Worm (Caenorhabditis elegans): ENCODE measurements around the gene fat-5.

fat-5 gene

DNA sequence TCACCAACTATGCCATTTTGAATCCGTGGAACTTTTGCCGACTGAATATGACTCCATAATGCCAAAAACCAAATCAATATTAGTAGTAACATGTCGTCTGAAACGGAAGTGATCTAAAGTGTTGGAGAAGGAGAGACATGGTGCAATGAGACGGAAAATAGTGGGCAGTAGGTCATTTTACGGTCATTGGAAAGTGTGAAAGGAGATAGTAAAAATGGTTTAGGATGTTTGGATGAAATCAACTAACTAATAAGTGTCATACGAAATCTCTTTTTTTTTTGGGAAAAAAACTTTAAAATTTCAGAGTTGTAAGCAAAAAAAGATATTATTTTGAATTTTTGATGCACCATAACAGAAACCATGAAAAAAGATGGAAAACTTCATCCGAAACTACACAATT is 15.0 kb downstream of the fat-5 start, which contains the start of gene cutl-4:
Gene cutl-4 (minus strand): TSS at position 101 of the 400 bp plus-strand sequence.
- TF ChIP-seq pag-3 (tag; optimal IDR thresholded peaks at IDR 0.05; ENCODE audit: borderline replicate concordance) (no peak), ceh-19 (GFP tag; optimal IDR thresholded peaks at IDR 0.05) (no peak), odd-2 (tag; optimal IDR thresholded peaks at IDR 0.05) (no peak), nhr-232 (tag; optimal IDR thresholded peaks at IDR 0.05) (no peak), elt-4 (tag; optimal IDR thresholded peaks at IDR 0.05) (no peak), madf-2 (tag; optimal IDR thresholded peaks at IDR 0.05) (no peak), ceh-34 (tag; optimal IDR thresholded peaks at IDR 0.05) (no peak)

DNA sequence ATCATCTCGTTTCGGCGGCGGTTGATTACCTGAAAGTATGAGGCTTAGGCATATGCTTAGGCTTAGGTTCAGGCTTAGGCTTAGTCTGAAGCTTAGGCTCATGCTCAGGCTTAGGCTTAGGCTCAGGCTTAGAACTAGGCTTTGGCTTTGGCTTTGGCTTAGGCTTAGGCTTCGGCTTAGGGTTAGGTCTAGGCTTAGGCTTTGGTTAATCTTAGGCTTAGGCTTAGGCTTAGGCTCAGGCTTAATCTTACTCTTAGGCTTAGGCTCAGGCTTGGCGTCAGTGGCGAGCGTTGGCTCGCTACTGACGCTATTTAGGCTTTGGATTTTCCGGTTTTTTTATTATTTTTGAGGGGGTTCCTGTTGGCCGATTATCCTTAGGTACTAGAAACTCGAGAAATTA is 19.0 kb downstream of the fat-5 start:
- TF ChIP-seq dve-1 (tag; optimal IDR thresholded peaks at IDR 0.05): peak; percentile 83
- no peak for TF ChIP-seq ceh-22 (tag; optimal IDR thresholded peaks at IDR 0.05)

DNA sequence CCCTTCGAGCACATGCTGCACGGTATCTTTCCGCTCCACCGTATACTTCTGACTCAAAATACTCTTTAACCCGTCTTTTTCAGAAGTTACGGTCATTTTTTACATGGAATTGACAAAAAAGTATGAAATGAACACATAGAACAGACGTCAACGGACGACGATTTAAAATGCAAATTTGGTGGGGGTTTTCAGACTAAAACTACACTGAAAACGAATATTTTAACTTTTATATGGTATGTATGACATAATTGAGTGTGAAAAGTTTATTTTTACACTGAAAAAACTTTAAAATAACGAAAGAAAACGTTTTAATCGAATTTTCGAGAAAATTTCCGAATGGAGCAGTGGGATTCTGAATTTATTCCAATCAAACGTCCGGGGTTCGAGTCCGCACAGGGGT is 22.2 kb downstream of the fat-5 start, which contains the start of gene twk-36:
Gene twk-36 (minus strand): TSS at position 101 of the 400 bp plus-strand sequence.
- no peak for TF ChIP-seq dmd-4 (tag; optimal IDR thresholded peaks at IDR 0.05; ENCODE audit: borderline replicate concordance)
- TF ChIP-seq fkh-10 (GFP tag; optimal IDR thresholded peaks at IDR 0.05): no peak
- TF ChIP-seq nfya-1 (tag; optimal IDR thresholded peaks at IDR 0.05): no peak
- no peak for TF ChIP-seq pag-3 (tag; optimal IDR thresholded peaks at IDR 0.05; ENCODE audit: borderline replicate concordance)
- no peak for TF ChIP-seq lim-6 (tag; optimal IDR thresholded peaks at IDR 0.05)
- no peak for TF ChIP-seq ama-1 (optimal IDR thresholded peaks at IDR 0.05)
- no peak for TF ChIP-seq ceh-45 (GFP tag; IDR thresholded peaks at IDR 0.05)
- TF ChIP-seq rnt-1 (tag; optimal IDR thresholded peaks at IDR 0.05): no peak
- no peak for TF ChIP-seq unc-55 (GFP tag; optimal IDR thresholded peaks at IDR 0.05)
- TF ChIP-seq tbx-2 (tag; optimal IDR thresholded peaks at IDR 0.05): no peak
- no peak for TF ChIP-seq pha-4 (tag; optimal IDR thresholded peaks at IDR 0.05)
- no peak for TF ChIP-seq ceh-31 (tag; optimal IDR thresholded peaks at IDR 0.05)

DNA sequence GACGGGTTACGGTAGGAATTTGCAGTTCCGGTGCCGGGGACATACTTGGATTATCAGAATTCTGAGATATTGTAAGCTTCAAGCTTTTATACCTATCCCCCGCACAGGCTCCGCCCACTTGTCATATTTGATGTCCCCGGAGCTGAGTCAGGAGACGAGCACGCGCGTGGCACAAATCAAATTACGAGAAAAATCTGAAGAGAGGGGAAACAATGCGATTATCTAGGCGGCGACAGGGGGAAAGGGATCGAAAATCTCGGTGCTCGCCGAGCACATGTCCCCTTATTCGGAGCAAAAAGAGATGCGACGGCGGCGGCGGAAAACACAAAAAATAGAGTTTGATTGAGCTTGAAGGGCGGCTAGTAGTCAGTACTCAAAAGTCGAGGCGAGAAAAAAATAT is 24.4 kb downstream of the fat-5 start, which contains the start of gene R12G8.1:
Gene R12G8.1 (minus strand): TSS at position 63 of the 400 bp plus-strand sequence.
- TF ChIP-seq pag-3 (tag; optimal IDR thresholded peaks at IDR 0.05; ENCODE audit: borderline replicate concordance) (peak; percentile 1), lim-6 (tag; optimal IDR thresholded peaks at IDR 0.05) (no peak), unc-42 (tag; optimal IDR thresholded peaks at IDR 0.05) (peak; percentile 98), nfya-1 (tag; optimal IDR thresholded peaks at IDR 0.05) (no peak), lin-11 (tag; optimal IDR thresholded peaks at IDR 0.05) (no peak), nhr-11 (tag; optimal IDR thresholded peaks at IDR 0.05) (no peak), ceh-48 (tag; optimal IDR thresholded peaks at IDR 0.05) (no peak)

DNA sequence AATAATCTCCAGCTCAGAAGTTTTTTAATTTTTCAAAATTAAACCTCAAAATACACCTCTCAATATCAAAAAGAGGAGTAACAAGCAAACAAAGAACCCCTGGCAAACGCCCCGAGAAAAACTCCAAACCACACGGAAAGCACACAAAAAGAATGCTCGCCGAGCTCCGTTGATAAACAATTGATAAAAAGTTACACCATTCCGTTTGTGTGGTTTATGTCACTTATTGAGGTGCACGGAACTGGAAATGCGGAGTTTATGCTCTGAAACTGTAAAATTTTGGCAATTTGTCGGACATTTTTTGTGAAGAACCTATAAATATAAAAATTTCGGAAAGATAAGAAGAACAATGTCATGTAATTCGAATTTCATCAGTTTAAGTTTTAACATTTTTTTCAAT is 27.5 kb downstream of the fat-5 start:
- TF ChIP-seq pros-1 (tag; optimal IDR thresholded peaks at IDR 0.05) (no peak), tbx-7 (tag; optimal IDR thresholded peaks at IDR 0.05) (no peak), lim-6 (tag; optimal IDR thresholded peaks at IDR 0.05) (no peak), Y22D7AL.16 (tag; optimal IDR thresholded peaks at IDR 0.05) (no peak), nhr-11 (tag; optimal IDR thresholded peaks at IDR 0.05) (no peak), ceh-24 (tag; optimal IDR thresholded peaks at IDR 0.05) (no peak), lin-11 (tag; optimal IDR thresholded peaks at IDR 0.05) (no peak), hlh-13 (GFP tag; optimal IDR thresholded peaks at IDR 0.05) (no peak), hlh-30 (tag; optimal IDR thresholded peaks at IDR 0.05; ENCODE audit: insufficient read depth) (no peak), pax-1 (tag; optimal IDR thresholded peaks at IDR 0.05) (no peak), ceh-19 (GFP tag; optimal IDR thresholded peaks at IDR 0.05) (no peak), K02D7.2 (tag; optimal IDR thresholded peaks at IDR 0.05) (no peak), C08G9.2 (tag; optimal IDR thresholded peaks at IDR 0.05) (no peak)

DNA sequence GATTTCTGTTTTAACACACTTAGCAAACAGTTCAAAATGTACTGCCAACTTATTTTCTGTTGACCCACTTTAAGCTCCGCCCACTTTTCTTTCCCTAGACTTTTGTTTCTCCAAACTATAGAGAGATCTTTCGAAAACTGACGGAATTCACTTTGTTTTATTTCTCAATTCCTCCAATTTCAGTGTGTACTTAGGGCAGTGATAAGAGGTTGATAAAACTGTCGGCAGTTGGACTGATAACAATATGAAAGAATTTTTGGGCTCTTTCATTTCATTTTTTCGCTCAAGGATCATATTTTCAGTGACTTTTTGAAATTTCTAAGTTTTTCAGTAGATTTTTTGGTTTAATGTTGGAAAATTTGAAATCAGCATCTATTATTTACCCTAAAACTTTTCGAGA is 30.2 kb downstream of the fat-5 start:
- no peak for TF ChIP-seq ceh-31 (tag; optimal IDR thresholded peaks at IDR 0.05)
- no peak for TF ChIP-seq K09A11.1 (tag; optimal IDR thresholded peaks at IDR 0.05; ENCODE audit: insufficient read depth)
- TF ChIP-seq ceh-14 (tag; optimal IDR thresholded peaks at IDR 0.05): no peak
- no peak for TF ChIP-seq nfya-1 (tag; optimal IDR thresholded peaks at IDR 0.05)
- TF ChIP-seq fax-1 (tag; optimal IDR thresholded peaks at IDR 0.05): no peak
- no peak for TF ChIP-seq pag-3 (tag; optimal IDR thresholded peaks at IDR 0.05; ENCODE audit: borderline replicate concordance)
- TF ChIP-seq ceh-19 (GFP tag; optimal IDR thresholded peaks at IDR 0.05): no peak
- no peak for TF ChIP-seq ztf-16 (tag; optimal IDR thresholded peaks at IDR 0.05)
- no peak for TF ChIP-seq rnt-1 (tag; optimal IDR thresholded peaks at IDR 0.05)
- TF ChIP-seq ttx-3 (tag; optimal IDR thresholded peaks at IDR 0.05): no peak

Data from whole organism, late embryonic.